Fruit fly (Drosophila melanogaster): Measurements from ENCODE around the gene Osi22.

Osi22 gene

DNA sequence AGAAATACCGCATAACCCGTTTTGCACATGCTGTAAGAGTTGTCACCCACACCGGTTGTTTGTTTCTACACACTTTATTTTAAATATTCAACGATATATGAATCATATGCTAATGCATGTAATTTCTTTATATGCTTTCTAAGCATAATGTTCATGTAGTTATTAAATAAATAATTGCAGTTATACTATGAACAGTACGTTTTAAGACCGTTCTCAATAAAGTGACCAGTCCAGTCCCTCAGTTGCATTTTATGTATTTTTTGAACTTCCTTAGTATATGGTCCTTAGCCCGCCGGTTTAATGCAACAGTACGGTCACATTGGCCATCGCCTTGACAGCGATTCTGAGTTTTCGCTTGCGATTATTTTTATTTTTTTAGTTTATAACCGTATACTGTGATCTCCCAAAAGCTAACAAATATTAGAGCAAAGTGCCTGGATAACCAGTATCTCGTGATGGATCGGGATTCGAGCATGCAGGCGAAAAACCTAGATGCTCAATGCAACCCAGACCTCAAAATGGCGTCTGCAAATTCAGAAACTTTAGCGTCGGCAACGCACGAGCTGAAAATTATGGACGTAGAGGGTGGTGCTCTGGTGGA lies 26.3 kb upstream of the Osi22 start, which contains the start of gene Ravus:
Gene Ravus, minus strand, starts transcription at position 1 of the 601 bp plus-strand sequence.
- no peak for TF ChIP-seq abd-A (tag; optimal IDR thresholded peaks at IDR 0.05)
- no peak for TF ChIP-seq TFAM (GFP tag; optimal IDR thresholded peaks at IDR 0.05)
- TF ChIP-seq ewg (GFP tag; optimal IDR thresholded peaks at IDR 0.05): peak; percentile 31
- TF ChIP-seq CG9797 (GFP tag; optimal IDR thresholded peaks at IDR 0.05): peak; percentile 92
- no peak for TF ChIP-seq rib (GFP tag; IDR thresholded peaks at IDR 0.05)
- TF ChIP-seq CG17385 (GFP tag; optimal IDR thresholded peaks at IDR 0.05): no peak
- TF ChIP-seq CG33213 (GFP tag; optimal IDR thresholded peaks at IDR 0.05): peak; percentile 47
- TF ChIP-seq Hr3 (GFP tag; optimal IDR thresholded peaks at IDR 0.05): peak; percentile 55
- TF ChIP-seq YL-1 (GFP tag; optimal IDR thresholded peaks at IDR 0.05): peak; percentile 74
- TF ChIP-seq CG6689 (GFP tag; IDR thresholded peaks at IDR 0.05): no peak; the same call in 1 of the 2 replicates
- TF ChIP-seq oc (tag; optimal IDR thresholded peaks at IDR 0.05): no peak
- TF ChIP-seq ab (GFP tag; optimal IDR thresholded peaks at IDR 0.05): no peak
- peak; percentile 89 for TF ChIP-seq sens (GFP tag)
- TF ChIP-seq CG4854 (GFP tag; optimal IDR thresholded peaks at IDR 0.05): peak; percentile 28
- TF ChIP-seq slbo (GFP tag; IDR thresholded peaks at IDR 0.05): peak; percentile 67
- no peak for TF ChIP-seq NFAT (GFP tag; IDR thresholded peaks at IDR 0.05)
- no peak for TF ChIP-seq ap (GFP tag; IDR thresholded peaks at IDR 0.05)
- no peak for TF ChIP-seq odd (GFP tag; optimal IDR thresholded peaks at IDR 0.05)
- no peak for TF ChIP-seq CG43689 (GFP tag; IDR thresholded peaks at IDR 0.05)
- TF ChIP-seq CG15269 (tag; optimal IDR thresholded peaks at IDR 0.05): no peak
- TF ChIP-seq ems (GFP tag; optimal IDR thresholded peaks at IDR 0.05): peak; percentile 35
- TF ChIP-seq ro (GFP tag; IDR thresholded peaks at IDR 0.05): no peak
- TF ChIP-seq CG9727 (GFP tag; optimal IDR thresholded peaks at IDR 0.05): peak; percentile 31
- TF ChIP-seq Gug (GFP tag; IDR thresholded peaks at IDR 0.05): 0 out of 4 replicates have a peak, but pooled peaks have one; percentile 15
- TF ChIP-seq Dll (GFP tag; IDR thresholded peaks at IDR 0.05; ENCODE audit: partially characterized antibody): no peak
- TF ChIP-seq sim (GFP tag; IDR thresholded peaks at IDR 0.05): no peak
- peak; percentile 45 for TF ChIP-seq dm (GFP tag; optimal IDR thresholded peaks at IDR 0.05)
- TF ChIP-seq Sry-δ (GFP tag; optimal IDR thresholded peaks at IDR 0.05): peak; percentile 37
- peak; percentile 37 for TF ChIP-seq MESR4 (GFP tag; optimal IDR thresholded peaks at IDR 0.05)
- peak; percentile 34 for TF ChIP-seq NfI (GFP tag; optimal IDR thresholded peaks at IDR 0.05)
- TF ChIP-seq Antp (GFP tag; optimal IDR thresholded peaks at IDR 0.05): peak; percentile 8
- TF ChIP-seq CG15479 (GFP tag; optimal IDR thresholded peaks at IDR 0.05): no peak
- no peak for TF ChIP-seq tgo (GFP tag; IDR thresholded peaks at IDR 0.05)
- no peak for TF ChIP-seq CG17328 (GFP tag; IDR thresholded peaks at IDR 0.05)
- TF ChIP-seq gce (GFP tag; IDR thresholded peaks at IDR 0.05): no peak
- TF ChIP-seq pb (GFP tag; optimal IDR thresholded peaks at IDR 0.05): no peak
- TF ChIP-seq nerfin-2 (GFP tag; IDR thresholded peaks at IDR 0.05; ENCODE audit: partially characterized antibody): no peak
- peak; percentile 56 for TF ChIP-seq pho (GFP tag; optimal IDR thresholded peaks at IDR 0.05)
- TF ChIP-seq CG2199 (GFP tag; IDR thresholded peaks at IDR 0.05): no peak
- peak; percentile 78 for TF ChIP-seq pzg (GFP tag; optimal IDR thresholded peaks at IDR 0.05)
- TF ChIP-seq row (GFP tag; IDR thresholded peaks at IDR 0.05): peak; percentile 89
- TF ChIP-seq Oaz (GFP tag; IDR thresholded peaks at IDR 0.05): no peak
- TF ChIP-seq tio (GFP tag; optimal IDR thresholded peaks at IDR 0.05): no peak
- peak; percentile 75 for TF ChIP-seq CG4617 (GFP tag; optimal IDR thresholded peaks at IDR 0.05; ENCODE audit: borderline replicate concordance)
- no peak for TF ChIP-seq CG8478 (optimal IDR thresholded peaks at IDR 0.05)
- TF ChIP-seq tup (GFP tag; optimal IDR thresholded peaks at IDR 0.05): no peak
- TF ChIP-seq PHDP (tag; optimal IDR thresholded peaks at IDR 0.05): peak; percentile 39
- TF ChIP-seq jing (GFP tag; optimal IDR thresholded peaks at IDR 0.05): no peak
- no peak for TF ChIP-seq CG16779 (GFP tag; IDR thresholded peaks at IDR 0.05)
- no peak for TF ChIP-seq HLH4C (GFP tag; IDR thresholded peaks at IDR 0.05; ENCODE audit: partially characterized antibody)
- TF ChIP-seq crol (GFP tag; IDR thresholded peaks at IDR 0.05): no peak

Data from whole organism, embryonic.